Worm (Caenorhabditis elegans) whole organism, L4 larva: ENCODE data around the gene C34C12.12.
"Not testable (repeated sequence)": the region's sequence is repeated elsewhere in the genome, so short reads cannot be mapped to it uniquely, and the experiment has no call there.

Experiments
- F10B5.3 ChIP-seq: sonication (generic microtip); optimal IDR thresholded peaks from 2 replicates; lab custom pipeline; 2016; ENCODE audit warnings: mild to moderate bottlenecking, missing genetic modification characterization, missing compliant biosample characterization
- F44E2.7 ChIP-seq: fragments of 200-800 bp; sonication (Bioruptor generic); IDR thresholded peaks from 2 replicates; pipeline ENCODE4 v2.1.2; 2022; ENCODE audit warnings: missing genetic modification characterization, missing compliant biosample characterization
- F49E8.2 ChIP-seq: sonication (generic microtip); optimal IDR thresholded peaks from 2 replicates; lab custom pipeline; 2016; ENCODE audit warnings: missing compliant biosample characterization, mild to moderate bottlenecking, missing genetic modification characterization, borderline replicate concordance
- R02D3.7 ChIP-seq: fragments of 150-350 bp; sonication (generic microtip); optimal IDR thresholded peaks from 3 replicates; lab custom pipeline; 2014; ENCODE audit warnings: missing biosample characterization, missing genetic modification characterization
- Y5F2A.4 ChIP-seq: fragments of 200-800 bp; sonication (Bioruptor generic); optimal IDR thresholded peaks from 2 replicates; lab custom pipeline; 2018; ENCODE audit warnings: mild to moderate bottlenecking, missing genetic modification characterization, missing compliant biosample characterization
- Y75B8A.6 ChIP-seq: fragments of 200-800 bp; sonication (Bioruptor generic); IDR thresholded peaks from 2 replicates; pipeline ENCODE4 v1.3.6; 2022; ENCODE audit warnings: missing genetic modification reagents, missing genetic modification characterization, missing compliant biosample characterization
- ZK546.5 ChIP-seq, 2 experiments: sonication (generic microtip); optimal IDR thresholded peaks; 2 replicates each; lab custom pipeline; 2017; ENCODE audit warnings: missing biosample characterization in 2 of 2, missing genetic modification characterization in 2 of 2
- aha-1 ChIP-seq: fragments of 150-350 bp; peaks from one replicate; lab custom pipeline; 2014; ENCODE audit warnings: missing biosample characterization, missing genetic modification characterization
- arid-1 ChIP-seq: fragments of 200-800 bp; sonication (Bioruptor generic); conservative IDR thresholded peaks from 2 replicates; pipeline ENCODE4 v1.3.6; 2022; ENCODE audit warnings: missing genetic modification reagents, missing genetic modification characterization, missing compliant biosample characterization
- ceh-20 ChIP-seq: fragments of 200-800 bp; sonication (Bioruptor generic); IDR thresholded peaks from 2 replicates; pipeline ENCODE4 v1.3.6; 2022; ENCODE audit warnings: missing genetic modification reagents, missing genetic modification characterization, missing compliant biosample characterization
- ceh-44 ChIP-seq: fragments of 200-800 bp; sonication (Bioruptor generic); IDR thresholded peaks from 2 replicates; pipeline ENCODE4 v1.3.6; 2022; ENCODE audit warnings: missing genetic modification reagents, missing genetic modification characterization, missing compliant biosample characterization
- daf-12 ChIP-seq: fragments of 150-350 bp; optimal IDR thresholded peaks from 2 replicates; lab custom pipeline; 2014; ENCODE audit warnings: missing biosample characterization, missing genetic modification reagents, missing genetic modification characterization
- daf-8 ChIP-seq: fragments of 200-800 bp; sonication (Bioruptor generic); IDR thresholded peaks from 2 replicates; pipeline ENCODE4 v1.3.6; 2022; ENCODE audit warnings: missing genetic modification characterization, missing compliant biosample characterization
- dmd-8 ChIP-seq: fragments of 200-800 bp; sonication (Bioruptor generic); IDR thresholded peaks from 2 replicates; pipeline ENCODE4 v1.3.6; 2022; ENCODE audit warnings: missing genetic modification characterization, missing compliant biosample characterization
- dmd-9 ChIP-seq: fragments of 200-800 bp; sonication (Bioruptor generic); IDR thresholded peaks from 2 replicates; pipeline ENCODE4 v1.3.6; 2022; ENCODE audit warnings: missing genetic modification reagents, missing genetic modification characterization, missing compliant biosample characterization
- dpl-1 ChIP-seq: fragments of 150-350 bp; optimal IDR thresholded peaks from 2 replicates; lab custom pipeline; 2014; ENCODE audit warnings: missing biosample characterization, missing genetic modification reagents, missing genetic modification characterization
- duxl-1 ChIP-seq: sonication (generic microtip); optimal IDR thresholded peaks from 2 replicates; lab custom pipeline; 2016; ENCODE audit warnings: mild to moderate bottlenecking, missing genetic modification characterization, moderate library complexity, missing compliant biosample characterization; ENCODE audit not compliant: poor library complexity
- dve-1 ChIP-seq: sonication (generic microtip); optimal IDR thresholded peaks from 2 replicates; lab custom pipeline; 2017; ENCODE audit warnings: antibody characterized with exemption, mild to moderate bottlenecking, missing genetic modification characterization, missing compliant biosample characterization; ENCODE audit not compliant: insufficient read depth
- egl-27 ChIP-seq: sonication (generic microtip); optimal IDR thresholded peaks from 3 replicates; lab custom pipeline; 2017; ENCODE audit warnings: missing biosample characterization, missing genetic modification reagents, missing genetic modification characterization
- egl-43 ChIP-seq: fragments of 200-800 bp; sonication (Bioruptor generic); IDR thresholded peaks from 2 replicates; pipeline ENCODE4 v1.3.6; 2022; ENCODE audit warnings: missing genetic modification reagents, missing genetic modification characterization, missing compliant biosample characterization
- hmg-1.1 ChIP-seq: fragments of 200-800 bp; sonication (Bioruptor generic); IDR thresholded peaks from 2 replicates; pipeline ENCODE4 v1.3.6; 2022; ENCODE audit warnings: missing genetic modification reagents, missing genetic modification characterization, missing compliant biosample characterization
- jun-1 ChIP-seq: fragments of 150-350 bp; optimal IDR thresholded peaks from 2 replicates; lab custom pipeline; 2014; ENCODE audit warnings: missing biosample characterization, missing genetic modification reagents, missing genetic modification characterization
- lin-13 ChIP-seq: fragments of 150-350 bp; optimal IDR thresholded peaks from 2 replicates; lab custom pipeline; 2014; ENCODE audit warnings: missing biosample characterization, missing genetic modification reagents, missing genetic modification characterization
- lin-39 ChIP-seq: fragments of 150-350 bp; optimal IDR thresholded peaks from 2 replicates; lab custom pipeline; 2014; ENCODE audit warnings: missing biosample characterization, missing genetic modification reagents, missing genetic modification characterization
- lir-3 ChIP-seq: sonication (generic microtip); optimal IDR thresholded peaks from 2 replicates; lab custom pipeline; 2016; ENCODE audit warnings: mild to moderate bottlenecking, missing genetic modification characterization, missing compliant biosample characterization
- lsy-2 ChIP-seq, 2 experiments: fragments of 150-350 bp in 1 of 2; sonication (generic microtip) in 1 of 2; optimal IDR thresholded peaks; 2 replicates each; lab custom pipeline; 2014 to 2017; ENCODE audit warnings: missing biosample characterization in 2 of 2, missing genetic modification characterization in 2 of 2
- mdl-1 ChIP-seq, 2 experiments: fragments of 150-350 bp in 1 of 2; sonication (generic microtip) in 1 of 2; optimal IDR thresholded peaks; 2 replicates each; lab custom pipeline; 2014 to 2017; ENCODE audit warnings: missing biosample characterization in 2 of 2, missing genetic modification characterization in 2 of 2
- mdt-29 ChIP-seq: fragments of 200-800 bp; sonication (Bioruptor generic); IDR thresholded peaks from 2 replicates; pipeline ENCODE4 v1.3.6; 2022; ENCODE audit warnings: missing genetic modification reagents, missing genetic modification characterization, missing compliant biosample characterization
- mxl-3 ChIP-seq: fragments of 200-800 bp; sonication (Bioruptor generic); optimal IDR thresholded peaks from 2 replicates; lab custom pipeline; 2018; ENCODE audit warnings: mild to moderate bottlenecking, missing genetic modification characterization, missing compliant biosample characterization
- nhr-41 ChIP-seq: fragments of 200-800 bp; sonication (Bioruptor generic); IDR thresholded peaks from 2 replicates; pipeline ENCODE4 v1.3.6; 2022; ENCODE audit warnings: missing genetic modification reagents, missing genetic modification characterization, missing compliant biosample characterization
- nhr-42 ChIP-seq: fragments of 200-800 bp; sonication (Bioruptor generic); IDR thresholded peaks from 2 replicates; pipeline ENCODE4 v1.3.6; 2022; ENCODE audit warnings: missing genetic modification characterization, missing compliant biosample characterization
- nhr-6 ChIP-seq: fragments of 150-350 bp; optimal IDR thresholded peaks from 2 replicates; lab custom pipeline; 2014; ENCODE audit warnings: missing biosample characterization, missing genetic modification characterization
- php-3 ChIP-seq: fragments of 200-800 bp; sonication (Bioruptor generic); IDR thresholded peaks from 2 replicates; pipeline ENCODE4 v1.3.6; 2022; ENCODE audit warnings: missing genetic modification reagents, missing genetic modification characterization, missing compliant biosample characterization
- rbr-2 ChIP-seq: sonication (generic microtip); optimal IDR thresholded peaks from 2 replicates; lab custom pipeline; 2016; ENCODE audit warnings: missing genotype, missing genetic modification characterization, missing compliant biosample characterization
- snpc-1.2 ChIP-seq: fragments of 200-800 bp; sonication (Bioruptor generic); IDR thresholded peaks from 2 replicates; pipeline ENCODE4 v1.3.6; 2022; ENCODE audit warnings: missing genetic modification reagents, missing genetic modification characterization, missing compliant biosample characterization
- spr-1 ChIP-seq: sonication (generic microtip); optimal IDR thresholded peaks from 2 replicates; lab custom pipeline; 2016; ENCODE audit warnings: mild to moderate bottlenecking, missing genetic modification characterization, missing compliant biosample characterization
- spr-3 ChIP-seq: fragments of 200-800 bp; sonication (Bioruptor generic); optimal IDR thresholded peaks from 2 replicates; lab custom pipeline; 2018; ENCODE audit warnings: mild to moderate bottlenecking, missing genetic modification characterization, missing compliant biosample characterization
- tag-97 ChIP-seq: fragments of 200-800 bp; sonication (Bioruptor generic); IDR thresholded peaks from 2 replicates; pipeline ENCODE4 v1.3.6; 2022; ENCODE audit warnings: missing genetic modification characterization, missing compliant biosample characterization
- tra-1 ChIP-seq: fragments of 200-800 bp; sonication (Bioruptor generic); IDR thresholded peaks from 2 replicates; pipeline ENCODE4 v1.3.6; 2022; ENCODE audit warnings: missing genetic modification reagents, missing genetic modification characterization, missing compliant biosample characterization
- unc-62 ChIP-seq, 3 experiments: fragments of 150-350 bp in 1 of 3; sonication (generic microtip); optimal IDR thresholded peaks in 2 of 3; peaks in 1 of 3; 1 replicate in 1 of 3; 2 replicates in 2 of 3; lab custom pipeline; 2014 to 2017; ENCODE audit warnings: missing biosample characterization in 3 of 3, missing genetic modification characterization in 3 of 3, missing genetic modification reagents in 3 of 3, missing genotype in 1 of 3
- vab-7 ChIP-seq: fragments of 200-800 bp; sonication (Bioruptor generic); IDR thresholded peaks from 2 replicates; pipeline ENCODE4 v1.3.6; 2022; ENCODE audit warnings: missing genetic modification reagents, missing genetic modification characterization, missing compliant biosample characterization
- zfp-2 ChIP-seq: sonication (generic microtip); optimal IDR thresholded peaks from 2 replicates; lab custom pipeline; 2016; ENCODE audit warnings: mild to moderate bottlenecking, missing genetic modification characterization, missing compliant biosample characterization

Gene C34C12.12

DNA sequence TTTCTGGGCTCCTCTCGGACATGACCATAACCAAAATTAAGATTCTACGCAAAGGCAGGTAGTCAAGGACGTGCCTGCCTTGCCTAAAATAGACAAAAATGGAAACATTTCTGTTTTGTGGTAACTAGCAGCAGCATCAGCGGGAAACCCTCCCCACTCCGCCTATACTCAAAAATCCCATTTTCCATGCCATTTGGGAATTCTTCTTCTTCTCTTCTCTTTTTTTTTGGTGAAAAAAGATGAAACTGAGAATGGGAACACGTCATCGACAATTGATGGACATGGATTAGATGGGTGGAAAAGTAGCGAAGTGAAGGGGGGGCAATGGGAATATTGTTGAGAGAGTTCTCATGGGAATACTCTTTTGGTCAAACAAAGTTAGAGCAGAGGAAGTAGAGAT lies 15.9 kb upstream of the C34C12.12 start (continued):
- TF ChIP-seq dpl-1 (GFP tag; lab: Kevin White, UChicago) = no peak
- TF ChIP-seq php-3 (GFP tag; lab: Robert Waterston, UW) = no peak
- no peak for TF ChIP-seq lin-13 (GFP tag; lab: Kevin White, UChicago)
- TF ChIP-seq nhr-41 (GFP tag; lab: Robert Waterston, UW) = no peak
- TF ChIP-seq ceh-20 (GFP tag; lab: Robert Waterston, UW) = 0 out of 2 replicates have a peak, but pooled peaks have one; percentile 40
- no peak for TF ChIP-seq duxl-1 (tag; lab: Kevin White, UChicago)
- no peak for TF ChIP-seq Y5F2A.4
- TF ChIP-seq jun-1 (tag; lab: Kevin White, UChicago) = no peak

DNA sequence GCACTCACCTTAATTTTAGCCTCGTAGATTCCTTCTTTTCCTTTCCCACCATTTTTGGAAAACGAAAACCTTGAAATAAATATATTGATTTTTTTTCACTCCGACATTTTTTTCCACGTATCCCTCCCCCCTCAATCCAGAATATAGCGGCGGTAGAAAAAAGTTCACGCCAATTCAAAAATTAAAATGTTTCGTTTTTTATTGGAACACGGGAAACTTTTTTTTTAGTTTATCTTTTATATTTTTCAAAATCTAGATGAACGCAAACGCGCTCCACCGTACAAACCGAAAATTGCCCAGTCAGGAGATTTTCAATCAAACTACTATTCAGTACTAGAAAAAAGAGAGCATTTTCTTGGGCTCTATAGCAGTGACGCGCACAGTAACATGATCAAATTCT lies 8.9 kb upstream of the C34C12.12 start, which contains the start of gene spe-41:
TSS of gene spe-41 (minus strand) at position 72 of the 400 bp plus-strand sequence.
- TF ChIP-seq lin-39 (no peak), unc-62 (GFP tag; optimal IDR thresholded peaks at IDR 0.05 in 1 of 2; lab: Kevin White, UChicago) (no peak), unc-62 (tag; optimal IDR thresholded peaks at IDR 0.05; lab: Kevin White, UChicago) (no peak), aha-1 (tag; lab: Kevin White, UChicago) (peak; percentile 90)

DNA sequence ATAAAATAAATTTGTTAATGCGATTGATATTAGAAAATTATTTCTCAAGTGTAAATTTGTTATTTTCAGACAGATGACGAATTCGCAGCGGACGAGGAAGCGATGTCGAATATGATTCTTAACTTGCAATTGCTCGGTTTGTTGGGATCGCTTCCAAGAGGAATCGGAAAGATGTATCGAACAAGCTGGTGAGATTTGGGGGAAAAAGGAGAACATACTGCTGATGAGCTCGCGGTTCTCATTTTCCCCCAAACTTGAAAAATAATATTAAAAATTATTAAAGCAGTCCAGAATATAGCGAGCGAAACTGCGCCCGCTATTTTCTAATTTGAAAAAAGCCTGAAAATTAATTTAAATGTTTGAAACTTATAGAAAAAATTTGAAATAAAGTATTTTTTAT lies 492 bp downstream of the C34C12.12 start, which contains the start of gene C34C12.2:
TSS of gene C34C12.2 (plus strand) at position 301 of the 400 bp plus-strand sequence.
- not testable (repeated sequence) for TF ChIP-seq spr-1 (tag; lab: Kevin White, UChicago); rbr-2 (tag; lab: Kevin White, UChicago); egl-43 (GFP tag; lab: Robert Waterston, UW)

DNA sequence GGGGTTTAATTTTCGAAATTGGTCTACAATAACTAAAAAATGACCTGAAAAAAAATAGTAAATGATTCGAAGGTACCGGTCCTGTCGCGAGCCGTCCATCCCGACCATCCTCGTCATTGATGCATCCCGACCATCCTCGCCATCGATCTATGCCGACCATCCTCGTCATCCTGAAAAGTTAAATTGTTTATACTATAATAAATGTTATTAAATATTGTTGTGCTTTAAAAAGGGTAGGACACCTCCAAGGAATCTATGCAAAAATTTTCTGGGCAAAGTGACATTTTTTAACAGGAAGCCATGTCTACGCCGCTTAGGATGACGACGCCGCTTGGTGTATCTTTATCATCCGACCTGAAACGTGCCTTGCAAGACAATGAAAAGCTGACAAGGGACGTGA lies 1.1 kb downstream of the C34C12.12 start, which contains the start of gene C34C12.1:
TSS of gene C34C12.1 (plus strand) at position 301 of the 400 bp plus-strand sequence.
- not testable (repeated sequence) for TF ChIP-seq ceh-44 (GFP tag; lab: Robert Waterston, UW); spr-3 (GFP tag; lab: Kevin White, UChicago); dve-1 (tag; lab: Kevin White, UChicago)

DNA sequence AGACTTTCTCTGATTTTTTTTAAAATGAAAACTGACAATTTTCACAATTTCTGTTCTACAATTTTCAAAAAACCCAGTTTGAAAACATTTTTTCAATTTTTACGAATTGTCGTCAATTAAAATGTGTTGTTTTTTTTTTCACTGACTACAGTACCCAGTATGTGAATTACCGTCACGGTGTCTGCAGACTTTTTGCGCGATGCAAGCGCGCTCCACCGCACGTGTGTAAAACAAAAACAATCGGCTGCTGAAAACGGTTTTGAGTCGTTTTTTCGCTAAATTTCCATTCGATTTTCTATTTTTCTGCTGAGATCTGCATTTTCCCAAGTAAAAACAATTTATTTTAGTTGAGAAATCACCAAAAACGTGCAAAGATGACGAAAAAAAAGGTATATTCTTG lies 3.2 kb downstream of the C34C12.12 start:
- TF ChIP-seq F49E8.2 (tag; lab: Kevin White, UChicago) = peak; percentile 8
- peak; percentile 86 for TF ChIP-seq php-3 (GFP tag; lab: Robert Waterston, UW)
- TF ChIP-seq mdt-29 (GFP tag; lab: Robert Waterston, UW) = peak; percentile 95
- peak; percentile 7 for TF ChIP-seq R02D3.7 (tag; lab: Kevin White, UChicago)
- TF ChIP-seq daf-12 = no peak
- peak; percentile 98 to 100 for TF ChIP-seq lsy-2 (tag; optimal IDR thresholded peaks at IDR 0.05; lab: Kevin White, UChicago)
- TF ChIP-seq nhr-6 = peak; percentile 96
- TF ChIP-seq lin-13 (GFP tag; lab: Kevin White, UChicago) = peak; percentile 98
- TF ChIP-seq Y5F2A.4 = peak; percentile 61
- TF ChIP-seq tag-97 = no peak
- peak in 1 of 2 experiments; percentile 64 for TF ChIP-seq ZK546.5 (tag; optimal IDR thresholded peaks at IDR 0.05; lab: Kevin White, UChicago)
- TF ChIP-seq tra-1 = peak; percentile 95
- TF ChIP-seq F44E2.7 (GFP tag; lab: Robert Waterston, UW) = no peak
- TF ChIP-seq nhr-42 (GFP tag; lab: Robert Waterston, UW) = peak; percentile 98
- peak; percentile 93 for TF ChIP-seq arid-1 (GFP tag; lab: Robert Waterston, UW)
- peak; percentile 63; the same call in 1 of the 2 replicates for TF ChIP-seq snpc-1.2 (GFP tag; lab: Robert Waterston, UW)
- TF ChIP-seq daf-8 (GFP tag; lab: Robert Waterston, UW) = no peak
- TF ChIP-seq vab-7 = peak; percentile 87
- peak; percentile 18 for TF ChIP-seq F10B5.3
- TF ChIP-seq zfp-2 (tag; lab: Kevin White, UChicago) = peak; percentile 91
- peak; percentile 97 for TF ChIP-seq dmd-9 (GFP tag; lab: Robert Waterston, UW)
- no peak for TF ChIP-seq dmd-8 (GFP tag; lab: Robert Waterston, UW)
- peak; percentile 85 for TF ChIP-seq egl-43 (GFP tag; lab: Robert Waterston, UW)
- TF ChIP-seq mxl-3 (GFP tag; lab: Kevin White, UChicago) = peak; percentile 87
- peak; percentile 99 for TF ChIP-seq hmg-1.1
- peak; percentile 71; the same call in 1 of the 2 replicates for TF ChIP-seq Y75B8A.6 (GFP tag; lab: Robert Waterston, UW)
- TF ChIP-seq lir-3 (tag; lab: Kevin White, UChicago) = peak; percentile 71
- TF ChIP-seq mdl-1 (tag; optimal IDR thresholded peaks at IDR 0.05; lab: Kevin White, UChicago) = peak; percentile 57 to 89
- TF ChIP-seq egl-27 (tag; lab: Kevin White, UChicago) = no peak
